Fruit fly (Drosophila melanogaster) whole organism, pupa: Measurements from ENCODE around the gene CG8630.

Source experiments
- CG10348 ChIP-seq: fragments of 200-800 bp; sonication (Bioruptor generic); IDR thresholded peaks from 2 replicates; pipeline ENCODE4 v1.3.6; 2022; ENCODE audit warnings: missing biosample characterization, missing genetic modification characterization
- CG12605 ChIP-seq: fragments of 200-800 bp; sonication (Bioruptor generic); IDR thresholded peaks from 2 replicates; pipeline ENCODE4 v1.3.6; 2022; ENCODE audit warnings: missing biosample characterization, missing genetic modification characterization
- CG13204 ChIP-seq: fragments of 200-800 bp; sonication (Bioruptor generic); optimal IDR thresholded peaks from 2 replicates; lab custom pipeline; 2018; ENCODE audit warnings: missing biosample characterization, mild to moderate bottlenecking, missing genetic modification characterization, moderate library complexity
- CG14655 ChIP-seq: fragments of 200-800 bp; sonication (Bioruptor generic); optimal IDR thresholded peaks from 3 replicates; lab custom pipeline; 2017; ENCODE audit warnings: mild to moderate bottlenecking, missing biosample characterization, missing genetic modification reagents, missing genetic modification characterization
- CG15710 ChIP-seq: fragments of 200-800 bp; sonication (Bioruptor generic); optimal IDR thresholded peaks from 2 replicates; lab custom pipeline; 2018; ENCODE audit warnings: missing biosample characterization, mild to moderate bottlenecking, missing genetic modification characterization, moderate library complexity
- CG34367 ChIP-seq: fragments of 200-800 bp; sonication (Bioruptor generic); optimal IDR thresholded peaks from 2 replicates; lab custom pipeline; 2018; ENCODE audit warnings: missing biosample characterization, mild to moderate bottlenecking, missing genetic modification characterization
- CG8159 ChIP-seq: fragments of 200-800 bp; sonication (Bioruptor generic); optimal IDR thresholded peaks from 3 replicates; lab custom pipeline; 2018; ENCODE audit warnings: missing biosample characterization, mild to moderate bottlenecking, missing genetic modification characterization, moderate library complexity
- EcR ChIP-seq: fragments of 200-800 bp; sonication (Bioruptor generic); optimal IDR thresholded peaks from 3 replicates; lab custom pipeline; 2019; ENCODE audit warnings: missing biosample characterization, missing genetic modification characterization, mild to moderate bottlenecking, moderate library complexity, missing genetic modification reagents
- Ets98B ChIP-seq: fragments of 200-800 bp; sonication (Bioruptor generic); IDR thresholded peaks from 2 replicates; pipeline ENCODE4 v1.3.6; 2022; ENCODE audit warnings: missing biosample characterization, missing genetic modification characterization
- Pif1A ChIP-seq: fragments of 200-800 bp; sonication (Bioruptor generic); optimal IDR thresholded peaks from 3 replicates; lab custom pipeline; 2016; ENCODE audit warnings: missing biosample characterization, missing genetic modification characterization
- Pif1B ChIP-seq: fragments of 200-800 bp; sonication (Bioruptor generic); optimal IDR thresholded peaks from 3 replicates; lab custom pipeline; 2016; ENCODE audit warnings: missing biosample characterization, missing genetic modification characterization
- fd96Ca ChIP-seq: fragments of 200-800 bp; sonication (Bioruptor generic); IDR thresholded peaks from 3 replicates; pipeline ENCODE4 v1.3.6; 2022; ENCODE audit warnings: missing biosample characterization, missing genetic modification characterization
- gl ChIP-seq: fragments of 200-800 bp; sonication (Bioruptor generic); optimal IDR thresholded peaks from 2 replicates; lab custom pipeline; 2018; ENCODE audit warnings: missing biosample characterization, mild to moderate bottlenecking, missing genetic modification characterization
- rn ChIP-seq: fragments of 200-800 bp; sonication (Bioruptor generic); IDR thresholded peaks from 2 replicates; pipeline ENCODE4 v1.3.6; 2022; ENCODE audit warnings: missing biosample characterization, missing genetic modification characterization

DNA sequence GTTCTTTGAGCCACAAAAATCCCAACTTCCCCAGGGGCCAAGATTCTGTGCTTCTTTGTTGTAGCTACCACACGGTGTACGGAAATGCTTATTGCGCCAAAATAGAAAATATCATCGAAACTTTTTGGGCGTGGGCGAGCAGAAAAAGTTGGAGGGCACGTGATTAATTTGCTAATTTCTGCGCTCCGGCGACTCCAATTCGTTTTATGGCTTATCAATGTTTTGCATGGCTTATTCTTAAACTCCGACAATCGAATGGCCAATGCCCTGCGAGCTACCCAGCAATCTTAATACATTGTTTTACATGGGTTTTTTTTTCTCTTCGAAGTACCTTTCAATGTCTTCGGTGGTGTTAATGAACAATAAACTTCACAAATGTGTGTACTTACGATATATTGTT, 4.0 kb upstream of the CG8630 start:
- TF ChIP-seq CG12605 (GFP tag; lab: Robert Waterston, UW), result no peak
- TF ChIP-seq CG15710, result no peak
- no peak for TF ChIP-seq CG10348 (GFP tag; lab: Robert Waterston, UW)
- TF ChIP-seq CG8159, result no peak
- no peak for TF ChIP-seq rn (GFP tag; lab: Robert Waterston, UW)
- no peak for TF ChIP-seq CG13204 (GFP tag; lab: Kevin White, UChicago)
- no peak for TF ChIP-seq CG34367 (tag; lab: Kevin White, UChicago)
- no peak for TF ChIP-seq EcR (GFP tag; lab: Kevin White, UChicago)
- no peak for TF ChIP-seq Ets98B (GFP tag; lab: Robert Waterston, UW)
- TF ChIP-seq gl (tag; lab: Kevin White, UChicago), result no peak
- no peak for TF ChIP-seq Pif1B (GFP tag; lab: Kevin White, UChicago)
- no peak for TF ChIP-seq Pif1A
- TF ChIP-seq fd96Ca (GFP tag; lab: Robert Waterston, UW), result no peak
- no peak for TF ChIP-seq CG14655
